Fruit fly (Drosophila melanogaster) whole organism, larva: ENCODE measurements around the gene CG8188.

Experiments
- noc ChIP-seq: fragments of 200-800 bp; sonication (Bioruptor generic); optimal IDR thresholded peaks from 3 replicates; lab custom pipeline; 2019; ENCODE audit warnings: missing biosample characterization, mild to moderate bottlenecking, missing genetic modification characterization, moderate library complexity

Gene CG8188

dm6 chrX:17686179-17686578 is 16.6 kb downstream of the CG8188 start:
- TF ChIP-seq noc (tag; lab: Kevin White, UChicago): no peak

DNA sequence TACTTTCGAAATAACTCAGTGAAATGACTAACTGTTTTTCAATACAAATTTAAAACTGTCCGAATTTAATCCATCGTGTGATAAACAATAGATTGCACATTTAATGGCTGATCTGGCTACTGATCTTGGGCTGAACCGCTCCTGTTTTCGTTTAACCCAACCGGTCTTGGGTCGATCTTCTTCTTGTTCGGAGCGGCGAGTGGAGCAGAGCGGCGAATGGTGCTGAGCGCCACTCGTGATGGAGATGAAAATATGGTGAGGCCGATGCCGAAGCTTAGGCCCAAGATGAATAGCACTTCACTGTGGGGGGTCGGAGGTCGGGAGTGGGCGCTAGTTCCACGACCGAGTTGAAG is 19.3 kb downstream of the CG8188 start:
- no peak for TF ChIP-seq noc (tag; lab: Kevin White, UChicago)

DNA sequence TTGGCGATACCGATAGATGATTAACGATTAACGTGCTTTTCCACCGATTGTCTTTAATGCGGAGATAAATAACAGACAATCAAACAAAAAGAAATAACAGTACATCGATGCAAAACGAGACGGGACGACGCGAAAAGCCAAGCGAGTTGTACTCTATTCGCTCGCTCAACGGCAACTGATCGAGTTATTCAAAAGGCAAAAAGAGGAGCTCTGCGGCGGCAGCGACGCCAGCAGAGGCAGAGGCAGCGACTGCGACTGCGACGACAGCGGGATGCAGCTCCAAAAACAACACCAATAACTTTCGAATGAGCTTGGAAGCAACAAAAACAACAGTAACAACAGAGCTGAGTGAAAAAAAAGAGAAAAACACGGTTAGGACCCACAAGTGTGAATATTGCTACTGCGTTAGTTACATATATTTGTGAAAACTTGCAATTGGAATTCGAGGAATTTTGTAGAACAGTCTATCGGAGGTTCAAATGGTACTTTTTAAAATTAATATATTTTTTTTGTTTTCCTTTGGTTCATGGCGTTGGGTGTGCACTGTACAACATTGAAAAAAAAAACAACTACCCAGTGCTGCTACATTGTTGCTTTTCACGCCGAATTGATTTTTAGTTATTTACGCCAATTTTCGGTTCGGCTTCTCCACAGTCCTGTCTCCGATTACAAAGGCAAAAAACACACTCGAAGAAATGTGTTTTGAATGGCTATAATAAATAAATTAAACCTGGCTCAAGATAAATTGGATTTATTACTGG is 19.9 kb downstream of the CG8188 start:
- TF ChIP-seq noc (tag; lab: Kevin White, UChicago): peak; percentile 11

dm6 chrX:17679642-17680571 is 22.9 kb downstream of the CG8188 start:
- TF ChIP-seq noc (tag; lab: Kevin White, UChicago): peak; percentile 19

dm6 chrX:17677953-17678668 is 24.7 kb downstream of the CG8188 start:
- no peak for TF ChIP-seq noc (tag; lab: Kevin White, UChicago)

dm6 chrX:17671788-17672187 is 31.0 kb downstream of the CG8188 start, which contains the start of gene CG12990:
Gene CG12990, minus strand, starts transcription at chrX:17671888.
- no peak for TF ChIP-seq noc (tag; lab: Kevin White, UChicago)

DNA sequence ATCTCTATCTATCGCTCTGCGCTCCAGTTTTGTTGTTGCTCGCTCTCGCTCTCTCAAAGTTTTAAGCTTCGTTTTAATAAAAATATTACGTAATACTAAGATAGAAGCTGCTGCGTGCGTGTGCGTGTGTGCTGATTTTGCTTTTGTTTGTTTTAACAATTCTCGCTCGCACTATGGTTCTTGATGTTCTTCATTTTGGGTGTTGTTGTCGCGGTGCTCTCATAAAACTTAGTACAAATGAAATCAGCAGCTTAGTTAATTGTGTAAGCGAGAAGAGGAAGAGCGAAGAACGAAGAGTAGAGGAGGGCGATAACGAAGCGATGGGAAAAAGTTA is 43.7 kb downstream of the CG8188 start:
- peak; percentile 41 for TF ChIP-seq noc (tag; lab: Kevin White, UChicago)

- no peak for TF ChIP-seq noc (tag; lab: Kevin White, UChicago)
Measured at dm6 chrX:17658207-17659118, 44.4 kb downstream of the CG8188 start.

DNA sequence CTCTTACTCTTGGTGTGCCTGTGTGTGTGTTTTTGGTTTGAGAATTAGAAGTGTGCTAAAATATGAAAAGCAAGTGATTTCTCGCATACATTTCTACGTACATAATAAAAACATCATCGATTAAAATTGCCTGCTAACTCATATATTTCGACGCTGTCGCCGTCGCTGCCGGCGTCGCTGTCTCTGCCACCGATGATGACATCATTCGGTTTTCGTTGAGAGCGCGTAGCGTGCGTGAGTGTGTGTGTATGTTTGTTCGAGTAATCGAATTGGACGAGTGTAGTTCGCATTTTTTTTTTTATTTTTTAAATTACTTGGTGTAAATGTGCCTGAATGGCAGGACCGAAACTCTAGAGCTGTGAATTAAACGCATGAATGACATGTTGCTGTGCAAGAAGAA is 45.1 kb downstream of the CG8188 start:
- peak; percentile 10 for TF ChIP-seq noc (tag; lab: Kevin White, UChicago)

dm6 chrX:17657050-17657696 is 45.7 kb downstream of the CG8188 start, which contains the start of gene beta-Spec:
Gene beta-Spec, plus strand, starts transcription at chrX:17657372.
- no peak for TF ChIP-seq noc (tag; lab: Kevin White, UChicago)

DNA sequence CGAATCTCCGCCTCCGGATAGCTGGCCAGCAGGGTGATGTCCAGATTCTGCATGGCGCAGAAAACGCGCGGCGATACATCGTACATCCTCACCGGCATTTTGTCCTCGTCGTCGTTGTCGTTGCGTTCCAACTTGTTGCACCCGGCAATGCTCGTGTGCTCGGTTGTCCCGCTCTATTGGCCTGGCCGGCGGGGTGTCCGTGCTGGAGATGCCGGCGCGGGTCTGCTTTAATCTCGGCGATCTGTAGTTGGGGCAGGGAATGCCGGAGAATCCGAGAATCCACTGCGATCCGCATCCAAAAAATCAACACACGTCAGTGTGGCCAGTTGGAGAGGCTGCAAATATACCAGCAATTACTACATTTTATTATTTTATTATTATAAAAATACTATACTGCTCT is 46.3 kb downstream of the CG8188 start, which contains the start of gene IntS2:
TSS of gene IntS2 (minus strand) at position 318 of the 400 bp plus-strand sequence.
- TF ChIP-seq noc (tag; lab: Kevin White, UChicago): no peak

DNA sequence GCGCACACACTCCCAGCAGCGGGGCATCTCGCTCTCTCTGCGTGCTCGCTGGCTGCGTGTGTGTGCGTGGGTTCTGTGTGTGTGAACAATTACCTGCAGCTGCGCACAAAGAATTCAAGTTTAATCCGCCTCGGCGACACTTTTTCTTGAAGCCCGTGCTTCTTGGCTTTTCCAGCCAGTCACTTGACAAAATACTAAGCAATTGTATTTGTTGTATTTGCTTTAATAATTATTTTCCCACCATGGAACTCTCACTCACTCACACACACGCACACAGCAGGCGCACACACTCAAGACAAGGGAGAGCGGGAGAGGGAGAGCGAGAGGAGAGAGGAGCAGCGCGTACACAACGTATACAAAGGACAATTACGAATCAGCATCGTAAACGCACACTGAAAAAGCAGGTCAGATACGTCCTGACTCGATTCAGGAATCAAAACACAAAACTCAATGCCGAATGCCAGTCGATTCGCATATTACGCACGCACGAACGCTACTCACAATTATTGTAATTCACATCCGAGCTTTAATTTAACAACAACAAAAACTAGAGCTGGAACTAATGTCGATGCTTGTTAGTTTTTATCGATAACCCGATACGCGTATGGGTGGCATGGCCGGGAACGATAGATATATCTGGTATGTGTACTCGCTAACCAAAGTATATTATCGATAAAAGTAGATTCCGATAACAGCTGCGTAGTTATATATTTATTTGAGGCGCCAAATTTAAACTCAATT is 50.7 kb downstream of the CG8188 start, which contains the start of gene RhoGAPp190:
TSS of gene RhoGAPp190 (minus strand) at position 565 of the 741 bp plus-strand sequence.
- TF ChIP-seq noc (tag; lab: Kevin White, UChicago): no peak

DNA sequence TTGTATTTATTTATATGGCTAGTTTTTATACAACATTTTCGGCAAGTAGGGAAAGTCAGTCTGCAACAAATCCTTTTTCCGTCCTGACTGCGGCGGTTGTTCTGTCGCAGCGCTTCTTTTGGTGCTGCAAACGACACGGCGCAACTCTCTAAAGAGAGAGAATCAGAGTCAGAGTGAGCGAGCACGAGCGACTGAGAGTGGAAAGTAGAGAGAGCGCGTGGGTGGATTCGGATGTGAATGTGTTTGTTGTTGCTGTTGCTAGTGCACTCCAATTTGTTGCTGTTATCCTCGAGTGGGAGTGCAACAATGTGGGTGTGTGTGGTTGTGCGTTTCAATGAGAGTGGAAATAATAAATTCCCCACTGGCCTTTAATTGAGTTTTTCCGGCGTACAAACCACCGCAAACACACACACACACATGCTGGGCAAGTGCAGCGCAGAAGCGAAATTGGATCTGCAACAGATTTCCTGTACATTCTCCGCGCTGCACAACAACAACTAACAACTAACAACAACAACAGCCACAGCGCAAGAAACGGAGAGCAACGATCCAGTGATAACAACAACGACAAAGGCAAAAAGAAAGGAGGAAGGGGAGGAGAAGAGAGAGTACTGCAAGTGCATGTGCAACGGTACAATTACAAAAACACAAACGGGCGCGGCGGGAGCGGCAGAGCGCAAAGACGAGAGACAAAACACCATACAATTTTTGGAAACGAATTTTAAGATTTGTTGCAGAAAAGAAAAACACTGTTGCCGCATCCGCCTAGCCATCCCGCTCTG is 51.4 kb downstream of the CG8188 start:
- TF ChIP-seq noc (tag; lab: Kevin White, UChicago): no peak
